Fruit fly (Drosophila melanogaster) whole organism: ENCODE measurements around the gene CG6055.

Experiments
- Dll ChIP-seq: fragments of >200 bp; optimal IDR thresholded peaks from 2 replicates; lab custom pipeline; 2017
- usp ChIP-seq: fragments of >200 bp; optimal IDR thresholded peaks from 2 replicates; lab custom pipeline; 2017; ENCODE audit warnings: missing biosample characterization, missing genetic modification characterization, mixed read lengths

dm6 chr2L:7507447-7507846 lies 41.1 kb downstream of the CG6055 start:
- TF ChIP-seq usp = no peak
- TF ChIP-seq Dll (lab: Kevin White, UChicago) = no peak
